Worm (Caenorhabditis elegans) whole organism, L4 larva: Measurements from ENCODE around the gene ceh-90.

Experiments
- F49E8.2 ChIP-seq: sonication (generic microtip); optimal IDR thresholded peaks from 2 replicates; lab custom pipeline; 2016; ENCODE audit warnings: missing compliant biosample characterization, mild to moderate bottlenecking, missing genetic modification characterization, borderline replicate concordance
- R02D3.7 ChIP-seq: fragments of 150-350 bp; sonication (generic microtip); optimal IDR thresholded peaks from 3 replicates; lab custom pipeline; 2014; ENCODE audit warnings: missing biosample characterization, missing genetic modification characterization
- Y105C5A.15 ChIP-seq: fragments of 200-800 bp; sonication (Bioruptor generic); IDR thresholded peaks from 2 replicates; pipeline ENCODE4 v1.3.6; 2022; ENCODE audit warnings: missing genetic modification characterization, missing compliant biosample characterization
- Y5F2A.4 ChIP-seq: fragments of 200-800 bp; sonication (Bioruptor generic); optimal IDR thresholded peaks from 2 replicates; lab custom pipeline; 2018; ENCODE audit warnings: mild to moderate bottlenecking, missing genetic modification characterization, missing compliant biosample characterization
- ZK337.2 ChIP-seq: fragments of 200-800 bp; sonication (Bioruptor generic); IDR thresholded peaks from 2 replicates; pipeline ENCODE4 v1.3.6; 2022; ENCODE audit warnings: missing genetic modification reagents, missing genetic modification characterization, missing compliant biosample characterization
- aha-1 ChIP-seq: fragments of 150-350 bp; peaks from one replicate; lab custom pipeline; 2014; ENCODE audit warnings: missing biosample characterization, missing genetic modification characterization
- aly-2 ChIP-seq: sonication (generic microtip); optimal IDR thresholded peaks from 2 replicates; lab custom pipeline; 2018; ENCODE audit warnings: missing biosample characterization, missing genetic modification characterization
- ama-1 ChIP-seq: fragments of 150-350 bp; optimal IDR thresholded peaks from 2 replicates; lab custom pipeline; 2014; ENCODE audit warnings: inconsistent platforms, mixed read lengths
- ceh-32 ChIP-seq: sonication (generic microtip); optimal IDR thresholded peaks from 2 replicates; lab custom pipeline; 2016; ENCODE audit warnings: mild to moderate bottlenecking, missing genetic modification characterization, missing compliant biosample characterization; ENCODE audit not compliant: poor library complexity
- ceh-62 ChIP-seq: sonication (generic microtip); optimal IDR thresholded peaks from 2 replicates; lab custom pipeline; 2017; ENCODE audit warnings: missing biosample characterization, missing genetic modification characterization
- ceh-82 ChIP-seq: sonication (generic microtip); optimal IDR thresholded peaks from 2 replicates; lab custom pipeline; 2017; ENCODE audit warnings: missing biosample characterization, missing genetic modification characterization
- ctbp-1 ChIP-seq: fragments of 200-800 bp; sonication (Bioruptor generic); IDR thresholded peaks from 2 replicates; pipeline ENCODE4 v1.3.6; 2022; ENCODE audit warnings: missing genetic modification reagents, missing genetic modification characterization, missing compliant biosample characterization
- dmd-8 ChIP-seq: fragments of 200-800 bp; sonication (Bioruptor generic); IDR thresholded peaks from 2 replicates; pipeline ENCODE4 v1.3.6; 2022; ENCODE audit warnings: missing genetic modification characterization, missing compliant biosample characterization
- dpl-1 ChIP-seq: fragments of 150-350 bp; optimal IDR thresholded peaks from 2 replicates; lab custom pipeline; 2014; ENCODE audit warnings: missing biosample characterization, missing genetic modification reagents, missing genetic modification characterization
- duxl-1 ChIP-seq: sonication (generic microtip); optimal IDR thresholded peaks from 2 replicates; lab custom pipeline; 2016; ENCODE audit warnings: mild to moderate bottlenecking, missing genetic modification characterization, moderate library complexity, missing compliant biosample characterization; ENCODE audit not compliant: poor library complexity
- dve-1 ChIP-seq: sonication (generic microtip); optimal IDR thresholded peaks from 2 replicates; lab custom pipeline; 2017; ENCODE audit warnings: antibody characterized with exemption, mild to moderate bottlenecking, missing genetic modification characterization, missing compliant biosample characterization; ENCODE audit not compliant: insufficient read depth
- egl-27 ChIP-seq: sonication (generic microtip); optimal IDR thresholded peaks from 3 replicates; lab custom pipeline; 2017; ENCODE audit warnings: missing biosample characterization, missing genetic modification reagents, missing genetic modification characterization
- gei-8 ChIP-seq: fragments of 200-800 bp; sonication (Bioruptor generic); optimal IDR thresholded peaks from 2 replicates; lab custom pipeline; 2018; ENCODE audit warnings: mild to moderate bottlenecking, missing genetic modification characterization, missing compliant biosample characterization
- hlh-11 ChIP-seq: fragments of 200-800 bp; sonication (Bioruptor generic); optimal IDR thresholded peaks from 2 replicates; lab custom pipeline; 2018; ENCODE audit warnings: mild to moderate bottlenecking, missing genetic modification characterization, missing compliant biosample characterization
- hlh-30 ChIP-seq: sonication (generic microtip); optimal IDR thresholded peaks from 2 replicates; lab custom pipeline; 2017; ENCODE audit warnings: antibody characterized with exemption, mild to moderate bottlenecking, missing genetic modification characterization, missing compliant biosample characterization; ENCODE audit not compliant: insufficient read depth
- jun-1 ChIP-seq: fragments of 150-350 bp; optimal IDR thresholded peaks from 2 replicates; lab custom pipeline; 2014; ENCODE audit warnings: missing biosample characterization, missing genetic modification reagents, missing genetic modification characterization
- lim-7 ChIP-seq: fragments of 200-800 bp; sonication (Bioruptor generic); IDR thresholded peaks from 2 replicates; pipeline ENCODE4 v1.3.6; 2022; ENCODE audit warnings: missing genetic modification characterization, missing compliant biosample characterization
- lin-38 ChIP-seq: fragments of 200-800 bp; sonication (Bioruptor generic); IDR thresholded peaks from 2 replicates; pipeline ENCODE4 v1.3.6; 2022; ENCODE audit warnings: missing genetic modification reagents, missing genetic modification characterization, missing compliant biosample characterization
- lir-3 ChIP-seq: sonication (generic microtip); optimal IDR thresholded peaks from 2 replicates; lab custom pipeline; 2016; ENCODE audit warnings: mild to moderate bottlenecking, missing genetic modification characterization, missing compliant biosample characterization
- madf-5 ChIP-seq, 2 experiments: fragments of 200-800 bp; sonication (Bioruptor generic); IDR thresholded peaks; 2 replicates each; pipeline ENCODE4 v1.3.6; 2022; ENCODE audit warnings: missing compliant biosample characterization in 2 of 2, missing genetic modification characterization in 2 of 2
- mep-1 ChIP-seq: fragments of 150-350 bp; sonication (generic microtip); optimal IDR thresholded peaks from 3 replicates; lab custom pipeline; 2014; ENCODE audit warnings: missing biosample characterization, missing genetic modification characterization
- mxl-2 ChIP-seq: fragments of 200-800 bp; sonication (Bioruptor generic); conservative IDR thresholded peaks from 2 replicates; pipeline ENCODE4 v1.3.6; 2022; ENCODE audit warnings: missing genetic modification reagents, missing genetic modification characterization, missing compliant biosample characterization
- nhr-10 ChIP-seq: fragments of 150-350 bp; optimal IDR thresholded peaks from 2 replicates; lab custom pipeline; 2014; ENCODE audit warnings: missing biosample characterization, missing genetic modification characterization
- nhr-111 ChIP-seq: fragments of 200-800 bp; sonication (Bioruptor generic); optimal IDR thresholded peaks from 2 replicates; lab custom pipeline; 2018; ENCODE audit warnings: mild to moderate bottlenecking, missing genetic modification characterization, missing compliant biosample characterization
- nhr-237 ChIP-seq: sonication (generic microtip); optimal IDR thresholded peaks from 2 replicates; lab custom pipeline; 2017; ENCODE audit warnings: missing biosample characterization, missing genetic modification characterization
- nhr-41 ChIP-seq: fragments of 200-800 bp; sonication (Bioruptor generic); IDR thresholded peaks from 2 replicates; pipeline ENCODE4 v1.3.6; 2022; ENCODE audit warnings: missing genetic modification reagents, missing genetic modification characterization, missing compliant biosample characterization
- nhr-6 ChIP-seq: fragments of 150-350 bp; optimal IDR thresholded peaks from 2 replicates; lab custom pipeline; 2014; ENCODE audit warnings: missing biosample characterization, missing genetic modification characterization
- pqm-1 ChIP-seq: sonication (generic microtip); optimal IDR thresholded peaks from 2 replicates; lab custom pipeline; 2017; ENCODE audit warnings: missing biosample characterization, missing genetic modification characterization
- saeg-2 ChIP-seq: fragments of 200-800 bp; sonication (Bioruptor generic); IDR thresholded peaks from 2 replicates; pipeline ENCODE4 v1.3.6; 2022; ENCODE audit warnings: missing genetic modification reagents, missing genetic modification characterization, missing compliant biosample characterization
- sdz-12 ChIP-seq: fragments of 200-800 bp; sonication (Bioruptor generic); optimal IDR thresholded peaks from 2 replicates; lab custom pipeline; 2018; ENCODE audit warnings: mild to moderate bottlenecking, missing genetic modification characterization, missing compliant biosample characterization
- snpc-1.2 ChIP-seq: fragments of 200-800 bp; sonication (Bioruptor generic); IDR thresholded peaks from 2 replicates; pipeline ENCODE4 v1.3.6; 2022; ENCODE audit warnings: missing genetic modification reagents, missing genetic modification characterization, missing compliant biosample characterization
- snpc-4 ChIP-seq: fragments of 150-350 bp; optimal IDR thresholded peaks from 2 replicates; lab custom pipeline; 2014; ENCODE audit warnings: missing biosample characterization, missing genetic modification characterization
- spr-1 ChIP-seq: sonication (generic microtip); optimal IDR thresholded peaks from 2 replicates; lab custom pipeline; 2016; ENCODE audit warnings: mild to moderate bottlenecking, missing genetic modification characterization, missing compliant biosample characterization
- spr-3 ChIP-seq: fragments of 200-800 bp; sonication (Bioruptor generic); optimal IDR thresholded peaks from 2 replicates; lab custom pipeline; 2018; ENCODE audit warnings: mild to moderate bottlenecking, missing genetic modification characterization, missing compliant biosample characterization
- unc-130 ChIP-seq: sonication (generic microtip); optimal IDR thresholded peaks from 2 replicates; lab custom pipeline; 2016; ENCODE audit warnings: missing genetic modification reagents, missing genetic modification characterization, missing compliant biosample characterization
- unc-39 ChIP-seq: sonication (generic microtip); optimal IDR thresholded peaks from 2 replicates; lab custom pipeline; 2017; ENCODE audit warnings: missing biosample characterization, missing genetic modification characterization
- unc-62 ChIP-seq, 3 experiments: fragments of 150-350 bp in 1 of 3; sonication (generic microtip); optimal IDR thresholded peaks in 2 of 3; peaks in 1 of 3; 1 replicate in 1 of 3; 2 replicates in 2 of 3; lab custom pipeline; 2014 to 2017; ENCODE audit warnings: missing biosample characterization in 3 of 3, missing genetic modification characterization in 3 of 3, missing genetic modification reagents in 3 of 3, missing genotype in 1 of 3
- zag-1 ChIP-seq: fragments of 150-350 bp; optimal IDR thresholded peaks from 2 replicates; lab custom pipeline; 2014; ENCODE audit warnings: missing biosample characterization, missing genetic modification characterization
- zfp-3 ChIP-seq: fragments of 200-800 bp; sonication (Bioruptor generic); conservative IDR thresholded peaks from 2 replicates; pipeline ENCODE4 v1.3.6; 2022; ENCODE audit warnings: missing genetic modification reagents, missing genetic modification characterization, missing compliant biosample characterization
- zip-11 ChIP-seq: fragments of 200-800 bp; sonication (Bioruptor generic); IDR thresholded peaks from 2 replicates; pipeline ENCODE4 v1.3.6; 2022; ENCODE audit warnings: missing genetic modification characterization, missing compliant biosample characterization
- zip-2 ChIP-seq: fragments of 150-350 bp; optimal IDR thresholded peaks from 2 replicates; lab custom pipeline; 2014; ENCODE audit warnings: missing biosample characterization, missing genetic modification characterization
- ztf-11 ChIP-seq: fragments of 150-350 bp; optimal IDR thresholded peaks from 2 replicates; lab custom pipeline; 2014; ENCODE audit warnings: missing biosample characterization, missing genetic modification characterization
- ztf-7 ChIP-seq: fragments of 150-350 bp; optimal IDR thresholded peaks from 2 replicates; lab custom pipeline; 2014; ENCODE audit warnings: missing biosample characterization, missing genetic modification characterization

The ceh-90 gene

ce11 chrX:14169569-14170031 lies 12.8 kb upstream of the ceh-90 start, which contains the start of gene sym-4 (continued):
- TF ChIP-seq nhr-237 (tag; lab: Kevin White, UChicago) (peak; percentile 32), mep-1 (tag; lab: Kevin White, UChicago) (peak; percentile 98), ceh-62 (tag; lab: Kevin White, UChicago) (no peak), ctbp-1 (GFP tag; lab: Robert Waterston, UW) (peak; percentile 83)

ce11 chrX:14165156-14165555 lies 8.3 kb upstream of the ceh-90 start:
- 0 out of 2 replicates have a peak, but pooled peaks have one; percentile 19 for TF ChIP-seq snpc-1.2 (GFP tag; lab: Robert Waterston, UW)
- peak; percentile 70 for TF ChIP-seq aha-1 (tag; lab: Kevin White, UChicago)
- TF ChIP-seq jun-1 (tag; lab: Kevin White, UChicago), result no peak
- no peak for TF ChIP-seq Y105C5A.15 (GFP tag; lab: Robert Waterston, UW)
- peak in 1 of 2 experiments; percentile 60 for TF ChIP-seq unc-62 (GFP tag; optimal IDR thresholded peaks at IDR 0.05 in 1 of 2; lab: Kevin White, UChicago)
- TF ChIP-seq unc-62 (tag; optimal IDR thresholded peaks at IDR 0.05; lab: Kevin White, UChicago), result no peak

- no peak for TF ChIP-seq egl-27 (tag; lab: Kevin White, UChicago)
- no peak for TF ChIP-seq nhr-41 (GFP tag; lab: Robert Waterston, UW)
- no peak for TF ChIP-seq jun-1 (tag; lab: Kevin White, UChicago)
- no peak for TF ChIP-seq duxl-1 (tag; lab: Kevin White, UChicago)
- no peak for TF ChIP-seq snpc-4 (tag; lab: Kevin White, UChicago)
- no peak for TF ChIP-seq ZK337.2 (GFP tag; lab: Robert Waterston, UW)
- TF ChIP-seq dmd-8 (GFP tag; lab: Robert Waterston, UW), result no peak
- no peak for TF ChIP-seq madf-5 (GFP tag; IDR thresholded peaks at IDR 0.05; lab: Robert Waterston, UW)
- no peak for TF ChIP-seq ztf-7 (tag; lab: Kevin White, UChicago)
- no peak for TF ChIP-seq lim-7 (GFP tag; lab: Robert Waterston, UW)
- TF ChIP-seq ceh-82 (tag; lab: Kevin White, UChicago), result no peak
- no peak for TF ChIP-seq zag-1 (tag; lab: Kevin White, UChicago)
- peak; percentile 76; the same call in 1 of the 2 replicates for TF ChIP-seq zfp-3 (GFP tag; lab: Robert Waterston, UW)
- TF ChIP-seq sdz-12, result no peak
- no peak for TF ChIP-seq aly-2 (tag; lab: Kevin White, UChicago)
- no peak for TF ChIP-seq unc-130 (GFP tag; lab: Kevin White, UChicago)
- TF ChIP-seq hlh-11 (tag; lab: Kevin White, UChicago), result peak; percentile 23
- no peak for TF ChIP-seq zip-11 (GFP tag; lab: Robert Waterston, UW)
- TF ChIP-seq hlh-30 (tag; lab: Kevin White, UChicago), result no peak
- TF ChIP-seq aha-1 (tag; lab: Kevin White, UChicago), result peak; percentile 26
- no peak for TF ChIP-seq nhr-6
- TF ChIP-seq lin-38 (GFP tag; lab: Robert Waterston, UW), result peak; percentile 50; the same call in 1 of the 2 replicates
- TF ChIP-seq ztf-11 (tag; lab: Kevin White, UChicago), result no peak
- no peak for TF ChIP-seq unc-39 (tag; lab: Kevin White, UChicago)
- no peak for TF ChIP-seq gei-8 (GFP tag; lab: Kevin White, UChicago)
- no peak for TF ChIP-seq lir-3 (tag; lab: Kevin White, UChicago)
- no peak for TF ChIP-seq zip-2 (tag; lab: Kevin White, UChicago)
- no peak for TF ChIP-seq Y5F2A.4 (GFP tag; lab: Kevin White, UChicago)
- no peak for TF ChIP-seq dve-1 (tag; lab: Kevin White, UChicago)
- peak; percentile 26 for TF ChIP-seq ama-1 (lab: Kevin White, UChicago)
- TF ChIP-seq F49E8.2 (tag; lab: Kevin White, UChicago), result no peak
- no peak for TF ChIP-seq ceh-32 (tag; lab: Kevin White, UChicago)
- TF ChIP-seq dpl-1 (GFP tag; lab: Kevin White, UChicago), result no peak
- peak; percentile 9 for TF ChIP-seq nhr-111 (GFP tag; lab: Kevin White, UChicago)
- TF ChIP-seq pqm-1 (tag; lab: Kevin White, UChicago), result no peak
- no peak for TF ChIP-seq R02D3.7 (tag; lab: Kevin White, UChicago)
- no peak for TF ChIP-seq mxl-2 (GFP tag; lab: Robert Waterston, UW)
- no peak for TF ChIP-seq saeg-2 (GFP tag; lab: Robert Waterston, UW)
- no peak for TF ChIP-seq spr-1
- TF ChIP-seq spr-3, result peak; percentile 9
- no peak for TF ChIP-seq nhr-10 (tag; lab: Kevin White, UChicago)
Observed at ce11 chrX:14164234-14164633, 7.4 kb upstream of the ceh-90 start, which contains the start of gene vha-20. vha-20 (minus strand) TSS chrX:14164506.
